Worm (Caenorhabditis elegans) whole organism, late embryonic: ENCODE results near the gene ZK632.4.

ENCODE experiments used
- K09A11.1 ChIP-seq: sonication (generic microtip); optimal IDR thresholded peaks from 2 replicates; lab custom pipeline; 2017; ENCODE audit warnings: antibody characterized with exemption, mild to moderate bottlenecking, missing genetic modification characterization, missing compliant biosample characterization; ENCODE audit not compliant: insufficient read depth
- T23F11.4 ChIP-seq: fragments of 200-800 bp; sonication (Bioruptor generic); optimal IDR thresholded peaks from 2 replicates; lab custom pipeline; 2018; ENCODE audit warnings: mild to moderate bottlenecking, missing genetic modification characterization, missing compliant biosample characterization
- ama-1 ChIP-seq: fragments of 150-350 bp; optimal IDR thresholded peaks from 2 replicates; lab custom pipeline; 2014
- ceh-9 ChIP-seq: sonication (generic microtip); optimal IDR thresholded peaks from 2 replicates; lab custom pipeline; 2016; ENCODE audit warnings: mild to moderate bottlenecking, missing genetic modification characterization, inconsistent platforms, missing compliant biosample characterization
- elt-2 ChIP-seq: sonication (generic microtip); optimal IDR thresholded peaks from 2 replicates; lab custom pipeline; 2016; ENCODE audit warnings: missing genetic modification reagents, missing genetic modification characterization, missing compliant biosample characterization
- fkh-10 ChIP-seq: fragments of 150-350 bp; optimal IDR thresholded peaks from 2 replicates; lab custom pipeline; 2014; ENCODE audit warnings: missing biosample characterization, missing genetic modification reagents, missing genetic modification characterization
- hlh-30 ChIP-seq: sonication (generic microtip); optimal IDR thresholded peaks from 2 replicates; lab custom pipeline; 2017; ENCODE audit warnings: antibody characterized with exemption, missing genetic modification characterization, missing compliant biosample characterization; ENCODE audit not compliant: insufficient read depth
- hlh-6 ChIP-seq: sonication (generic microtip); optimal IDR thresholded peaks from 2 replicates; lab custom pipeline; 2016; ENCODE audit warnings: missing genotype, missing genetic modification characterization, missing compliant biosample characterization
- nhr-11 ChIP-seq: fragments of 150-350 bp; optimal IDR thresholded peaks from 2 replicates; lab custom pipeline; 2014; ENCODE audit warnings: missing biosample characterization, missing genetic modification characterization
- npax-4 ChIP-seq: sonication (generic microtip); optimal IDR thresholded peaks from 2 replicates; lab custom pipeline; 2016; ENCODE audit warnings: missing genetic modification characterization, missing compliant biosample characterization
- pha-4 ChIP-seq: fragments of 150-350 bp; optimal IDR thresholded peaks from 2 replicates; lab custom pipeline; 2018; ENCODE audit warnings: missing biosample characterization, missing genetic modification reagents, missing genetic modification characterization
- pqm-1 ChIP-seq: sonication (generic microtip); optimal IDR thresholded peaks from 2 replicates; lab custom pipeline; 2016; ENCODE audit warnings: missing genetic modification characterization, missing compliant biosample characterization
- sdc-2 ChIP-seq: sonication (generic microtip); optimal IDR thresholded peaks from 2 replicates; lab custom pipeline; 2016; ENCODE audit warnings: missing genotype, missing genetic modification characterization, missing compliant biosample characterization
- sox-4 ChIP-seq: sonication (generic microtip); optimal IDR thresholded peaks from 2 replicates; lab custom pipeline; 2017; ENCODE audit warnings: mild to moderate bottlenecking, missing genetic modification characterization, inconsistent platforms, missing compliant biosample characterization

- TF ChIP-seq npax-4 (tag; lab: Kevin White, UChicago), result no peak
- no peak for TF ChIP-seq K09A11.1 (tag; lab: Kevin White, UChicago)
- TF ChIP-seq ceh-9 (tag; lab: Kevin White, UChicago), result no peak
- no peak for TF ChIP-seq elt-2 (tag; lab: Kevin White, UChicago)
- no peak for TF ChIP-seq hlh-6 (tag; lab: Kevin White, UChicago)
- no peak for TF ChIP-seq pqm-1 (tag; lab: Kevin White, UChicago)
- TF ChIP-seq pha-4 (tag; lab: Kevin White, UChicago), result no peak
- TF ChIP-seq sox-4, result no peak
- no peak for TF ChIP-seq ama-1
- no peak for TF ChIP-seq T23F11.4
- TF ChIP-seq hlh-30, result no peak
- TF ChIP-seq sdc-2, result no peak
- no peak for TF ChIP-seq nhr-11 (tag; lab: Kevin White, UChicago)
- no peak for TF ChIP-seq fkh-10 (GFP tag; lab: Kevin White, UChicago)
Observed at ce11 chrIII:9848083-9848482, 40.8 kb upstream of the ZK632.4 start, which contains the start of gene mrpl-36.
